Fruit fly (Drosophila melanogaster) whole organism, embryonic: ENCODE results near the gene CG7094.

ENCODE experiments used
- Adf1 ChIP-seq: fragments of 200-800 bp; sonication (Bioruptor generic); IDR thresholded peaks from 2 replicates; pipeline ENCODE4 v1.3.6; 2022; ENCODE audit warnings: missing biosample characterization, missing genetic modification characterization
- CG10209 ChIP-seq: fragments of 200-800 bp; sonication (Bioruptor generic); optimal IDR thresholded peaks from 3 replicates; lab custom pipeline; 2017; ENCODE audit warnings: missing biosample characterization, mild to moderate bottlenecking, missing genetic modification characterization, missing genetic modification reagents
- CG10366 ChIP-seq: fragments of 200-800 bp; sonication (Bioruptor generic); IDR thresholded peaks from 2 replicates; pipeline ENCODE4 v1.3.6; 2022; ENCODE audit warnings: missing biosample characterization, missing genetic modification characterization
- CG11093 ChIP-seq: fragments of 200-800 bp; sonication (Bioruptor generic); IDR thresholded peaks from 3 replicates; pipeline ENCODE4 v1.3.6; 2022; ENCODE audit warnings: missing biosample characterization, missing genetic modification characterization
- CG11247 ChIP-seq: fragments of 200-800 bp; sonication (Bioruptor generic); IDR thresholded peaks from 2 replicates; pipeline ENCODE4 v1.3.6; 2022; ENCODE audit warnings: missing biosample characterization, missing genetic modification characterization
- CG11695 ChIP-seq: fragments of 200-800 bp; sonication (Bioruptor generic); IDR thresholded peaks from 3 replicates; pipeline ENCODE4 v1.3.6; 2022; ENCODE audit warnings: missing biosample characterization, missing genetic modification characterization
- CG11723 ChIP-seq: fragments of 200-800 bp; sonication (Bioruptor generic); optimal IDR thresholded peaks from 2 replicates; lab custom pipeline; 2017; ENCODE audit warnings: missing biosample characterization, mild to moderate bottlenecking, missing genetic modification characterization
- CG12659 ChIP-seq: fragments of 200-800 bp; sonication (Bioruptor generic); optimal IDR thresholded peaks from 3 replicates; lab custom pipeline; 2017; ENCODE audit warnings: mild to moderate bottlenecking, missing biosample characterization, missing genetic modification reagents, missing genetic modification characterization
- CG13424 ChIP-seq: fragments of 200-800 bp; sonication (Bioruptor generic); optimal IDR thresholded peaks from 2 replicates; lab custom pipeline; 2019; ENCODE audit warnings: missing biosample characterization, mild to moderate bottlenecking, missing genetic modification characterization, moderate library complexity
- CG13894 ChIP-seq: fragments of 200-800 bp; sonication (Bioruptor generic); optimal IDR thresholded peaks from 3 replicates; lab custom pipeline; 2018; ENCODE audit warnings: missing biosample characterization, mild to moderate bottlenecking, missing genetic modification characterization, moderate library complexity
- CG15601 ChIP-seq: fragments of 200-800 bp; sonication (Bioruptor generic); optimal IDR thresholded peaks from 3 replicates; lab custom pipeline; 2019; ENCODE audit warnings: missing biosample characterization, mild to moderate bottlenecking, missing genetic modification characterization, moderate library complexity
- CG17385 ChIP-seq: fragments of 200-800 bp; sonication (Bioruptor generic); optimal IDR thresholded peaks from 3 replicates; lab custom pipeline; 2018; ENCODE audit warnings: missing biosample characterization, mild to moderate bottlenecking, missing genetic modification characterization
- CG17829 ChIP-seq: fragments of 200-800 bp; optimal IDR thresholded peaks from 2 replicates; lab custom pipeline; 2019; ENCODE audit warnings: missing biosample characterization, mild to moderate bottlenecking, missing genetic modification characterization, moderate library complexity
- CG2199 ChIP-seq: fragments of 200-800 bp; sonication (Bioruptor generic); IDR thresholded peaks from 3 replicates; pipeline ENCODE4 v1.3.6; 2022; ENCODE audit warnings: missing biosample characterization, missing genetic modification characterization
- CG2678 ChIP-seq: fragments of 200-800 bp; sonication (Bioruptor generic); optimal IDR thresholded peaks from 3 replicates; lab custom pipeline; 2019; ENCODE audit warnings: missing biosample characterization, mild to moderate bottlenecking, missing genetic modification characterization, moderate library complexity
- CG2712 ChIP-seq: fragments of 200-800 bp; optimal IDR thresholded peaks from 3 replicates; lab custom pipeline; 2019; ENCODE audit warnings: missing biosample characterization, mild to moderate bottlenecking, missing genetic modification characterization, moderate library complexity
- CG30403 ChIP-seq: fragments of 200-800 bp; sonication (Bioruptor generic); optimal IDR thresholded peaks from 3 replicates; lab custom pipeline; 2016; ENCODE audit warnings: missing biosample characterization, missing genetic modification characterization
- CG32772 ChIP-seq: fragments of 200-800 bp; sonication (Bioruptor generic); IDR thresholded peaks from 2 replicates; pipeline ENCODE4 v1.3.6; 2022; ENCODE audit warnings: missing biosample characterization, missing genetic modification characterization
- CG3281 ChIP-seq: fragments of 200-800 bp; sonication (Bioruptor generic); optimal IDR thresholded peaks from 3 replicates; lab custom pipeline; 2017; ENCODE audit warnings: missing biosample characterization, mild to moderate bottlenecking, missing genetic modification characterization
- CG4424 ChIP-seq: fragments of 200-800 bp; sonication (Bioruptor generic); optimal IDR thresholded peaks from 3 replicates; lab custom pipeline; 2016; ENCODE audit warnings: missing biosample characterization, missing genetic modification characterization
- CG5180 ChIP-seq: fragments of 200-800 bp; sonication (Bioruptor generic); optimal IDR thresholded peaks from 3 replicates; lab custom pipeline; 2017; ENCODE audit warnings: missing biosample characterization, missing genetic modification characterization, mild to moderate bottlenecking, moderate library complexity, missing genetic modification reagents
- CG6683 ChIP-seq: fragments of 200-800 bp; sonication (Bioruptor generic); optimal IDR thresholded peaks from 2 replicates; lab custom pipeline; 2017; ENCODE audit warnings: missing biosample characterization, mild to moderate bottlenecking, missing genetic modification characterization, missing genetic modification reagents
- CG6791 ChIP-seq: fragments of 200-800 bp; sonication (Bioruptor generic); IDR thresholded peaks from 3 replicates; pipeline ENCODE4 v1.3.6; 2022; ENCODE audit warnings: missing biosample characterization, missing genetic modification characterization; ENCODE audit not compliant: partially characterized antibody
- CG6813 ChIP-seq: fragments of 200-800 bp; sonication (Bioruptor generic); optimal IDR thresholded peaks from 2 replicates; lab custom pipeline; 2017; ENCODE audit warnings: missing biosample characterization, missing genetic modification characterization, mild to moderate bottlenecking, moderate library complexity, missing genetic modification reagents
- CG7556 ChIP-seq: fragments of 200-800 bp; sonication (Bioruptor generic); optimal IDR thresholded peaks from 2 replicates; lab custom pipeline; 2017; ENCODE audit warnings: missing biosample characterization, mild to moderate bottlenecking, missing genetic modification characterization
- CG7928 ChIP-seq: fragments of 200-800 bp; sonication (Bioruptor generic); optimal IDR thresholded peaks from 2 replicates; lab custom pipeline; 2017; ENCODE audit warnings: missing biosample characterization, mild to moderate bottlenecking, missing genetic modification characterization
- CG8765 ChIP-seq: fragments of 200-800 bp; sonication (Bioruptor generic); IDR thresholded peaks from 2 replicates; pipeline ENCODE4 v1.3.6; 2022; ENCODE audit warnings: missing biosample characterization, missing genetic modification characterization
- CG9727 ChIP-seq: fragments of 200-800 bp; sonication (Bioruptor generic); optimal IDR thresholded peaks from 3 replicates; lab custom pipeline; 2017; ENCODE audit warnings: missing biosample characterization, mild to moderate bottlenecking, missing genetic modification characterization
- Dbx ChIP-seq: fragments of 200-800 bp; sonication (Bioruptor generic); IDR thresholded peaks from 3 replicates; pipeline ENCODE4 v1.3.6; 2022; ENCODE audit warnings: missing biosample characterization, missing genetic modification characterization
- Deaf1 ChIP-seq: fragments of 200-800 bp; optimal IDR thresholded peaks from 3 replicates; lab custom pipeline; 2019; ENCODE audit warnings: missing biosample characterization, mild to moderate bottlenecking, missing genetic modification characterization, moderate library complexity
- HLH54F ChIP-seq: fragments of 200-800 bp; sonication (Bioruptor generic); optimal IDR thresholded peaks from 3 replicates; lab custom pipeline; 2016; ENCODE audit warnings: missing biosample characterization, missing genetic modification characterization
- Nf-YC ChIP-seq: fragments of 200-800 bp; optimal IDR thresholded peaks from 3 replicates; lab custom pipeline; 2019; ENCODE audit warnings: missing biosample characterization, mild to moderate bottlenecking, missing genetic modification characterization, moderate library complexity
- Poxn ChIP-seq: fragments of 200-800 bp; sonication (Bioruptor generic); IDR thresholded peaks from 2 replicates; pipeline ENCODE4 v1.3.6; 2022; ENCODE audit warnings: missing biosample characterization, missing genetic modification characterization
- ac ChIP-seq: fragments of 200-800 bp; sonication (Bioruptor generic); optimal IDR thresholded peaks from 3 replicates; lab custom pipeline; 2017; ENCODE audit warnings: missing biosample characterization, mild to moderate bottlenecking, missing genetic modification characterization
- bcd ChIP-seq: fragments of 200-800 bp; sonication (Bioruptor generic); optimal IDR thresholded peaks from 2 replicates; lab custom pipeline; 2017; ENCODE audit warnings: missing biosample characterization, mild to moderate bottlenecking, missing genetic modification characterization
- caup ChIP-seq: fragments of 200-800 bp; sonication (Bioruptor generic); optimal IDR thresholded peaks from 3 replicates; lab custom pipeline; 2017; ENCODE audit warnings: missing biosample characterization, mild to moderate bottlenecking, missing genetic modification characterization, moderate library complexity; ENCODE audit not compliant: severe bottlenecking
- danr ChIP-seq: fragments of 200-800 bp; sonication (Bioruptor generic); IDR thresholded peaks from 2 replicates; pipeline ENCODE4 v1.3.6; 2022; ENCODE audit warnings: missing biosample characterization, missing genetic modification characterization
- dati ChIP-seq: fragments of 200-800 bp; sonication (Bioruptor generic); IDR thresholded peaks from 2 replicates; pipeline ENCODE4 v1.3.6; 2022; ENCODE audit warnings: missing biosample characterization, missing genetic modification characterization
- exex ChIP-seq: fragments of 200-800 bp; sonication (Bioruptor generic); optimal IDR thresholded peaks from 4 replicates; lab custom pipeline; 2018; ENCODE audit warnings: missing biosample characterization, mild to moderate bottlenecking, missing genetic modification characterization, moderate library complexity
- fd3F ChIP-seq: fragments of 200-800 bp; sonication (Bioruptor generic); optimal IDR thresholded peaks from 2 replicates; lab custom pipeline; 2018; ENCODE audit warnings: missing biosample characterization, mild to moderate bottlenecking, missing genetic modification characterization, moderate library complexity
- fd96Cb ChIP-seq: fragments of 200-800 bp; sonication (Bioruptor generic); optimal IDR thresholded peaks from 2 replicates; lab custom pipeline; 2018; ENCODE audit warnings: missing biosample characterization, mild to moderate bottlenecking, missing genetic modification characterization, moderate library complexity
- gce ChIP-seq: fragments of 200-800 bp; sonication (Bioruptor generic); IDR thresholded peaks from 3 replicates; pipeline ENCODE4 v1.3.6; 2022; ENCODE audit warnings: missing biosample characterization, missing genetic modification characterization
- gfzf ChIP-seq: fragments of 200-800 bp; sonication (Bioruptor generic); optimal IDR thresholded peaks from 2 replicates; lab custom pipeline; 2016; ENCODE audit warnings: missing biosample characterization, mild to moderate bottlenecking, missing genetic modification characterization, moderate library complexity
- h ChIP-seq: fragments of >200 bp; optimal IDR thresholded peaks from 2 replicates; lab custom pipeline; 2017
- ind ChIP-seq: fragments of 200-800 bp; sonication (Bioruptor generic); optimal IDR thresholded peaks from 3 replicates; lab custom pipeline; 2016; ENCODE audit warnings: missing biosample characterization, missing genetic modification characterization
- slbo ChIP-seq: fragments of 200-800 bp; sonication (Bioruptor generic); IDR thresholded peaks from 2 replicates; pipeline ENCODE4 v1.3.6; 2022; ENCODE audit warnings: missing biosample characterization, missing genetic modification characterization
- sqz ChIP-seq: fragments of 200-800 bp; sonication (Bioruptor generic); optimal IDR thresholded peaks from 3 replicates; lab custom pipeline; 2018; ENCODE audit warnings: missing biosample characterization, mild to moderate bottlenecking, missing genetic modification characterization
- tin ChIP-seq: fragments of 200-800 bp; sonication (Bioruptor generic); optimal IDR thresholded peaks from 3 replicates; lab custom pipeline; 2016; ENCODE audit warnings: missing biosample characterization, missing genetic modification characterization
- z ChIP-seq: fragments of 200-800 bp; sonication (Bioruptor generic); IDR thresholded peaks from 3 replicates; pipeline ENCODE4 v1.3.6; 2022; ENCODE audit warnings: missing biosample characterization, missing genetic modification characterization

CG7094 gene

dm6 chr2L:17558111-17558773 is 2.7 kb upstream of the CG7094 start (continued):
- TF ChIP-seq CG11093 (GFP tag; lab: Robert Waterston, UW) (no peak), CG5180 (GFP tag; lab: Kevin White, UChicago) (peak; percentile 7), ind (peak; percentile 6), Adf1 (GFP tag; lab: Robert Waterston, UW) (peak; percentile 97), CG11247 (no peak), h (lab: Kevin White, UChicago) (no peak), gfzf (GFP tag; lab: Kevin White, UChicago) (no peak), CG6683 (GFP tag; lab: Kevin White, UChicago) (no peak), fd96Cb (tag; lab: Kevin White, UChicago) (peak; percentile 4), slbo (GFP tag; lab: Robert Waterston, UW) (0 out of 2 replicates have a peak, but pooled peaks have one; percentile 30), CG4424 (no peak), danr (no peak), sqz (peak; percentile 59), Nf-YC (peak; percentile 30), tin (GFP tag; lab: Kevin White, UChicago) (no peak), caup (GFP tag; lab: Kevin White, UChicago) (peak; percentile 19), dati (GFP tag; lab: Robert Waterston, UW) (no peak), CG13424 (tag; lab: Kevin White, UChicago) (peak; percentile 59), CG15601 (tag; lab: Kevin White, UChicago) (peak; percentile 11), gce (GFP tag; lab: Robert Waterston, UW) (no peak), CG30403 (GFP tag; lab: Kevin White, UChicago) (peak; percentile 16), CG2199 (GFP tag; lab: Robert Waterston, UW) (no peak), CG3281 (GFP tag; lab: Kevin White, UChicago) (peak; percentile 49), CG17385 (peak; percentile 29), HLH54F (GFP tag; lab: Kevin White, UChicago) (no peak), CG2712 (tag; lab: Kevin White, UChicago) (peak; percentile 36), CG6813 (peak; percentile 18), CG8765 (GFP tag; lab: Robert Waterston, UW) (no peak), CG7928 (GFP tag; lab: Kevin White, UChicago) (no peak), ac (GFP tag; lab: Kevin White, UChicago) (no peak), CG10209 (peak; percentile 19), Poxn (GFP tag; lab: Robert Waterston, UW) (no peak), exex (peak; percentile 21), CG12659 (GFP tag; lab: Kevin White, UChicago) (peak; percentile 35), CG10366 (peak; percentile 61), CG6791 (no peak), CG13894 (tag; lab: Kevin White, UChicago) (peak; percentile 36), CG7556 (GFP tag; lab: Kevin White, UChicago) (peak; percentile 76), Dbx (GFP tag; lab: Robert Waterston, UW) (0 out of 3 replicates have a peak, but pooled peaks have one; percentile 13), CG32772 (0 out of 2 replicates have a peak, but pooled peaks have one; percentile 10), CG11723 (GFP tag; lab: Kevin White, UChicago) (no peak), CG17829 (peak; percentile 9), CG11695 (0 out of 3 replicates have a peak, but pooled peaks have one; percentile 29), bcd (GFP tag; lab: Kevin White, UChicago) (peak; percentile 6), z (GFP tag; lab: Robert Waterston, UW) (peak; percentile 84), Deaf1 (tag; lab: Kevin White, UChicago) (peak; percentile 50), CG2678 (tag; lab: Kevin White, UChicago) (peak; percentile 77), CG9727 (GFP tag; lab: Kevin White, UChicago) (peak; percentile 43), fd3F (GFP tag; lab: Kevin White, UChicago) (peak; percentile 41)
